Worm (Caenorhabditis elegans): ENCODE measurements around the gene M01H9.2.

DNA sequence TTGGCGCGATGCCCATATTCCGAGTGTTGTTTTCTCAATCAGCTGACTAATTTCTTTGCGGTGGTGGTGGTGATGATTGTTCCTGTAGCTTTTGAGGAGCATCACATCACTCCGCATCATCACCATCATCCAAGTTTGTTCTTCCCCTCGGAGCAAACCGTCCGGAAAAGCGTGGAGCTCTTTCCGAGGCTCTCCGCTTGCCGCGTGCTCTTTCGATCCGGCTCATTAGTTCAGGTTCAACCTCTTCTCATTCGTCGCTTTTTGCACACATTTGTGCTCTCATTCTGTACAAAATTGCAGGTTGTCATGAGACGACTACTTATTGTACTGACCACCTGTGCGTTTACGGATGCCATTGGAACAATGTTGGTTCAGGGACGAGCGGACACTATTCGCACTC is 2.2 kb upstream of the M01H9.2 start, which contains the start of gene M01H9.5:
- TF ChIP-seq egl-27 (tag; optimal IDR thresholded peaks at IDR 0.05) (no peak), skn-1 (tag; optimal IDR thresholded peaks at IDR 0.05) (no peak), ama-1 (optimal IDR thresholded peaks at IDR 0.05) (no peak), zag-1 (tag; optimal IDR thresholded peaks at IDR 0.05) (no peak), elt-1 (tag; optimal IDR thresholded peaks at IDR 0.05) (no peak), ztf-4 (tag; optimal IDR thresholded peaks at IDR 0.05) (no peak), gmeb-1 (tag; optimal IDR thresholded peaks at IDR 0.05) (no peak), mab-5 (tag; optimal IDR thresholded peaks at IDR 0.05) (no peak), unc-62 (GFP tag; optimal IDR thresholded peaks at IDR 0.05) (no peak), nhr-11 (tag; optimal IDR thresholded peaks at IDR 0.05) (no peak), unc-55 (GFP tag; optimal IDR thresholded peaks at IDR 0.05) (no peak)

Data from whole organism, L2 larva.